Worm (Caenorhabditis elegans) whole organism, L4 larva: ENCODE data around the gene R07E5.15.
"Not testable (repeated sequence)": the region's sequence is repeated elsewhere in the genome, so short reads cannot be mapped to it uniquely, and the experiment has no call there.

ENCODE experiments used
- ama-1 ChIP-seq: fragments of 150-350 bp; optimal IDR thresholded peaks from 2 replicates; lab custom pipeline; 2014; ENCODE audit warnings: inconsistent platforms, mixed read lengths
- unc-39 ChIP-seq: sonication (generic microtip); optimal IDR thresholded peaks from 2 replicates; lab custom pipeline; 2017; ENCODE audit warnings: missing biosample characterization, missing genetic modification characterization

- TF ChIP-seq unc-39 (tag; lab: Kevin White, UChicago); ama-1: not testable (repeated sequence)
Measured at ce11 chrIII:4414041-4414440, 12.8 kb downstream of the R07E5.15 start.
